Comparison of ENCODE assay signal across 2 fruit fly cellular contexts in genomic region chr3R:17402434-17402833, dm6.
TF ChIP-seq lines count a peak whose summit lies in the region.

Sur-8 (minus strand) TSS chr3R:17402515.

TF ChIP-seq in whole organism, embryonic, 481 proteins besides CTCF, POLR2A, EP300 and RAD21 (continued from another document and continues in another):
- no peak for TF ChIP-seq lbe (GFP tag; optimal IDR thresholded peaks at IDR 0.05; lab: Kevin White, UChicago)
- TF ChIP-seq sob (GFP tag; IDR thresholded peaks at IDR 0.05; lab: Robert Waterston, UW): peak; percentile 67
- TF ChIP-seq Lhr (GFP tag; optimal IDR thresholded peaks at IDR 0.05; lab: Kevin White, UChicago): peak; percentile 32
- peak; percentile 26 for TF ChIP-seq CG3407 (GFP tag; optimal IDR thresholded peaks at IDR 0.05; lab: Kevin White, UChicago)
- no peak for TF ChIP-seq CG8924 (tag; optimal IDR thresholded peaks at IDR 0.05; lab: Kevin White, UChicago)
- no peak for TF ChIP-seq CG6254 (GFP tag; optimal IDR thresholded peaks at IDR 0.05; lab: Kevin White, UChicago)
- 0 out of 3 replicates have a peak, but pooled peaks have one; percentile 33 for TF ChIP-seq zen2 (GFP tag; IDR thresholded peaks at IDR 0.05; lab: Robert Waterston, UW; ENCODE audit: partially characterized antibody)
- no peak for TF ChIP-seq CG6683 (GFP tag; optimal IDR thresholded peaks at IDR 0.05; lab: Kevin White, UChicago)
- 0 out of 3 replicates have a peak, but pooled peaks have one; percentile 29 for TF ChIP-seq CG6791 (GFP tag; IDR thresholded peaks at IDR 0.05; lab: Robert Waterston, UW; ENCODE audit: partially characterized antibody)
- TF ChIP-seq CG17328 (GFP tag; IDR thresholded peaks at IDR 0.05; lab: Robert Waterston, UW): peak; percentile 70
- TF ChIP-seq az2 (GFP tag; optimal IDR thresholded peaks at IDR 0.05; lab: Kevin White, UChicago): peak; percentile 76
- TF ChIP-seq CG10147 (GFP tag; optimal IDR thresholded peaks at IDR 0.05; lab: Kevin White, UChicago): no peak
- peak; percentile 52 for TF ChIP-seq NC2β (GFP tag; optimal IDR thresholded peaks at IDR 0.05; lab: Kevin White, UChicago)
- peak; percentile 45 for TF ChIP-seq CG12744 (GFP tag; optimal IDR thresholded peaks at IDR 0.05; lab: Kevin White, UChicago)
- TF ChIP-seq CG6654 (GFP tag; optimal IDR thresholded peaks at IDR 0.05; lab: Kevin White, UChicago): peak; percentile 3
- no peak for TF ChIP-seq CG31388 (GFP tag; optimal IDR thresholded peaks at IDR 0.05; lab: Kevin White, UChicago)
- TF ChIP-seq CG3163 (GFP tag; optimal IDR thresholded peaks at IDR 0.05; lab: Kevin White, UChicago): peak; percentile 7
- peak in 1 of 2 experiments; percentile 45 for TF ChIP-seq bsh (GFP tag; optimal IDR thresholded peaks at IDR 0.05; lab: Kevin White, UChicago)
- no peak for TF ChIP-seq Lim3 (GFP tag; IDR thresholded peaks at IDR 0.05; lab: Robert Waterston, UW)
- TF ChIP-seq CG12299 (tag; optimal IDR thresholded peaks at IDR 0.05; lab: Kevin White, UChicago): no peak
- TF ChIP-seq sr (GFP tag; IDR thresholded peaks at IDR 0.05; lab: Robert Waterston, UW): 0 out of 3 replicates have a peak, but pooled peaks have one; percentile 38
- TF ChIP-seq CG6689 (GFP tag; IDR thresholded peaks at IDR 0.05; lab: Robert Waterston, UW): peak; percentile 45; the same call in 1 of the 2 replicates
- no peak for TF ChIP-seq Max (GFP tag; optimal IDR thresholded peaks at IDR 0.05; lab: Kevin White, UChicago)
- no peak for TF ChIP-seq nom (GFP tag; optimal IDR thresholded peaks at IDR 0.05; lab: Kevin White, UChicago)
- peak; percentile 49 for TF ChIP-seq Fer3 (tag; optimal IDR thresholded peaks at IDR 0.05; lab: Kevin White, UChicago)
- TF ChIP-seq CG5180 (GFP tag; optimal IDR thresholded peaks at IDR 0.05; lab: Kevin White, UChicago): no peak
- peak; percentile 48 for TF ChIP-seq CoRest (tag; optimal IDR thresholded peaks at IDR 0.05; lab: Kevin White, UChicago)
- peak; percentile 25 for TF ChIP-seq CG18011 (GFP tag; optimal IDR thresholded peaks at IDR 0.05; lab: Kevin White, UChicago)
- TF ChIP-seq CG3838 (GFP tag; optimal IDR thresholded peaks at IDR 0.05; lab: Kevin White, UChicago): no peak
- TF ChIP-seq CG16813 (GFP tag; IDR thresholded peaks at IDR 0.05; lab: Robert Waterston, UW; ENCODE audit: partially characterized antibody): no peak
- TF ChIP-seq gem (tag; optimal IDR thresholded peaks at IDR 0.05; lab: Kevin White, UChicago): peak; percentile 56
- peak; percentile 2 for TF ChIP-seq YL-1 (GFP tag; optimal IDR thresholded peaks at IDR 0.05; lab: Kevin White, UChicago)
- TF ChIP-seq CG8281 (tag; optimal IDR thresholded peaks at IDR 0.05; lab: Kevin White, UChicago): no peak
- no peak for TF ChIP-seq ems (GFP tag; optimal IDR thresholded peaks at IDR 0.05; lab: Kevin White, UChicago)
- TF ChIP-seq Dbx (GFP tag; IDR thresholded peaks at IDR 0.05; lab: Robert Waterston, UW): peak; percentile 84
- TF ChIP-seq ci (GFP tag; IDR thresholded peaks at IDR 0.05; lab: Robert Waterston, UW): peak; percentile 86
- TF ChIP-seq CG15073 (GFP tag; optimal IDR thresholded peaks at IDR 0.05; lab: Kevin White, UChicago): no peak
- no peak for TF ChIP-seq klu (GFP tag; IDR thresholded peaks at IDR 0.05; lab: Robert Waterston, UW)
- TF ChIP-seq CG7357 (GFP tag; IDR thresholded peaks at IDR 0.05; lab: Robert Waterston, UW): peak; percentile 34; the same call in 1 of the 3 replicates
- no peak for TF ChIP-seq CrebB (tag; optimal IDR thresholded peaks at IDR 0.05; lab: Kevin White, UChicago)
- no peak for TF ChIP-seq vnd (GFP tag; IDR thresholded peaks at IDR 0.05; lab: Robert Waterston, UW; ENCODE audit: partially characterized antibody)
- TF ChIP-seq CG11695 (GFP tag; IDR thresholded peaks at IDR 0.05; lab: Robert Waterston, UW): no peak
- TF ChIP-seq mld (GFP tag; IDR thresholded peaks at IDR 0.05; lab: Robert Waterston, UW; ENCODE audit: partially characterized antibody): peak; percentile 11; the same call in 1 of the 3 replicates
- peak; percentile 17 for TF ChIP-seq slou (GFP tag; optimal IDR thresholded peaks at IDR 0.05; lab: Kevin White, UChicago)
- peak; percentile 14 for TF ChIP-seq CG16815 (GFP tag; optimal IDR thresholded peaks at IDR 0.05; lab: Kevin White, UChicago)
- peak; percentile 55; the same call in 1 of the 2 replicates for TF ChIP-seq MBD-R2 (GFP tag; IDR thresholded peaks at IDR 0.05; lab: Robert Waterston, UW)
- 0 out of 2 replicates have a peak, but pooled peaks have one; percentile 27 for TF ChIP-seq GATAe (GFP tag; conservative IDR thresholded peaks at IDR 0.05; lab: Robert Waterston, UW)
- no peak for TF ChIP-seq da (GFP tag; optimal IDR thresholded peaks at IDR 0.05; lab: Kevin White, UChicago)
- TF ChIP-seq CG4282 (GFP tag; optimal IDR thresholded peaks at IDR 0.05; lab: Kevin White, UChicago): no peak
- peak; percentile 39; the same call in 1 of the 2 replicates for TF ChIP-seq stc (GFP tag; IDR thresholded peaks at IDR 0.05; lab: Robert Waterston, UW)
- TF ChIP-seq CG11398 (GFP tag; optimal IDR thresholded peaks at IDR 0.05; lab: Kevin White, UChicago): peak; percentile 34
- TF ChIP-seq Kr (GFP tag; optimal IDR thresholded peaks at IDR 0.05; lab: Kevin White, UChicago): no peak
- TF ChIP-seq sim (GFP tag; IDR thresholded peaks at IDR 0.05; lab: Robert Waterston, UW): 0 out of 2 replicates have a peak, but pooled peaks have one; percentile 31
- TF ChIP-seq jumu (GFP tag; optimal IDR thresholded peaks at IDR 0.05; lab: Kevin White, UChicago): peak; percentile 27
- TF ChIP-seq CG1024 (GFP tag; IDR thresholded peaks at IDR 0.05; lab: Robert Waterston, UW): peak; percentile 80
- peak; percentile 24 for TF ChIP-seq org-1 (GFP tag; optimal IDR thresholded peaks at IDR 0.05; lab: Kevin White, UChicago)
- TF ChIP-seq CG18619 (GFP tag; optimal IDR thresholded peaks at IDR 0.05; lab: Kevin White, UChicago): peak; percentile 55
- no peak for TF ChIP-seq MESR4 (GFP tag; optimal IDR thresholded peaks at IDR 0.05; lab: Kevin White, UChicago)
- peak; percentile 50 for TF ChIP-seq Nf-YC (tag; optimal IDR thresholded peaks at IDR 0.05; lab: Kevin White, UChicago)
- TF ChIP-seq CG6765 (GFP tag; optimal IDR thresholded peaks at IDR 0.05; lab: Kevin White, UChicago): peak; percentile 63
- peak; percentile 69 for TF ChIP-seq CG7839 (tag; optimal IDR thresholded peaks at IDR 0.05; lab: Kevin White, UChicago)
- peak; percentile 91 for TF ChIP-seq sens (GFP tag; lab: Kevin White, UChicago)
- no peak; the same call in 1 of the 2 replicates for TF ChIP-seq Ravus (GFP tag; IDR thresholded peaks at IDR 0.05; lab: Robert Waterston, UW)
- no peak for TF ChIP-seq CG18262 (tag; optimal IDR thresholded peaks at IDR 0.05; lab: Kevin White, UChicago)

TF ChIP-seq in whole organism, prepupa, 60 proteins besides CTCF, POLR2A, EP300 and RAD21 (continued from another document):
- TF ChIP-seq CG8319 (GFP tag; optimal IDR thresholded peaks at IDR 0.05; lab: Kevin White, UChicago) (peak; percentile 38), CG8119 (GFP tag; IDR thresholded peaks at IDR 0.05; lab: Robert Waterston, UW) (no peak), pdm3 (GFP tag; optimal IDR thresholded peaks at IDR 0.05; lab: Kevin White, UChicago) (peak; percentile 65), Eip93F (GFP tag; optimal IDR thresholded peaks at IDR 0.05; lab: Kevin White, UChicago) (no peak), Sox14 (GFP tag; optimal IDR thresholded peaks at IDR 0.05; lab: Kevin White, UChicago) (peak; percentile 52), CG3919 (GFP tag; optimal IDR thresholded peaks at IDR 0.05; lab: Kevin White, UChicago) (peak; percentile 69), ss (GFP tag; optimal IDR thresholded peaks at IDR 0.05; lab: Kevin White, UChicago) (no peak), CG10669 (GFP tag; optimal IDR thresholded peaks at IDR 0.05; lab: Kevin White, UChicago) (no peak), Gug (GFP tag; IDR thresholded peaks at IDR 0.05; lab: Robert Waterston, UW) (no peak), cyc (GFP tag; optimal IDR thresholded peaks at IDR 0.05; lab: Kevin White, UChicago) (peak; percentile 63), Hr39 (GFP tag; optimal IDR thresholded peaks at IDR 0.05; lab: Kevin White, UChicago) (peak; percentile 64), dac (GFP tag; optimal IDR thresholded peaks at IDR 0.05; lab: Kevin White, UChicago) (peak; percentile 27), spab (GFP tag; optimal IDR thresholded peaks at IDR 0.05; lab: Kevin White, UChicago) (no peak), CG7368 (GFP tag; optimal IDR thresholded peaks at IDR 0.05; lab: Kevin White, UChicago) (peak; percentile 8), CG11294 (GFP tag; IDR thresholded peaks at IDR 0.05; lab: Robert Waterston, UW) (no peak), Eip75B (GFP tag; optimal IDR thresholded peaks at IDR 0.05; lab: Kevin White, UChicago) (peak; percentile 30), fd85E (GFP tag; optimal IDR thresholded peaks at IDR 0.05; lab: Kevin White, UChicago) (no peak), Hr38 (GFP tag; optimal IDR thresholded peaks at IDR 0.05; lab: Kevin White, UChicago) (no peak), dsx (GFP tag; optimal IDR thresholded peaks at IDR 0.05; lab: Kevin White, UChicago; ENCODE audit: poor library complexity, severe bottlenecking) (no peak), CG15336 (GFP tag; IDR thresholded peaks at IDR 0.05; lab: Robert Waterston, UW) (no peak), CG6854 (GFP tag; optimal IDR thresholded peaks at IDR 0.05; lab: Kevin White, UChicago) (no peak), Sox102F (GFP tag; optimal IDR thresholded peaks at IDR 0.05; lab: Kevin White, UChicago) (peak; percentile 1), topi (GFP tag; optimal IDR thresholded peaks at IDR 0.05; lab: Kevin White, UChicago) (peak; percentile 32), Sox15 (GFP tag; optimal IDR thresholded peaks at IDR 0.05; lab: Kevin White, UChicago) (no peak), net (GFP tag; optimal IDR thresholded peaks at IDR 0.05; lab: Kevin White, UChicago) (peak; percentile 49), CG9139 (GFP tag; optimal IDR thresholded peaks at IDR 0.05; lab: Kevin White, UChicago) (peak; percentile 9), CG11902 (GFP tag; optimal IDR thresholded peaks at IDR 0.05; lab: Kevin White, UChicago) (no peak), Eip78C (GFP tag; lab: Kevin White, UChicago) (peak; percentile 76), esn (GFP tag; optimal IDR thresholded peaks at IDR 0.05; lab: Kevin White, UChicago) (peak; percentile 62), fkh (GFP tag; optimal IDR thresholded peaks at IDR 0.05; lab: Kevin White, UChicago) (peak; percentile 1), CG16779 (tag; optimal IDR thresholded peaks at IDR 0.05; lab: Kevin White, UChicago) (no peak), CG10631 (GFP tag; optimal IDR thresholded peaks at IDR 0.05; lab: Kevin White, UChicago) (peak; percentile 7), CG4318 (GFP tag; optimal IDR thresholded peaks at IDR 0.05; lab: Kevin White, UChicago) (no peak), Ets21C (GFP tag; optimal IDR thresholded peaks at IDR 0.05; lab: Kevin White, UChicago) (peak; percentile 4), Met (GFP tag; optimal IDR thresholded peaks at IDR 0.05; lab: Kevin White, UChicago) (peak; percentile 54), vri (GFP tag; optimal IDR thresholded peaks at IDR 0.05; lab: Kevin White, UChicago) (peak; percentile 35), CG6808 (GFP tag; optimal IDR thresholded peaks at IDR 0.05; lab: Kevin White, UChicago) (no peak), CG6276 (GFP tag; optimal IDR thresholded peaks at IDR 0.05; lab: Kevin White, UChicago) (no peak), lz (GFP tag; optimal IDR thresholded peaks at IDR 0.05; lab: Kevin White, UChicago) (peak; percentile 55)
